Fruit fly (Drosophila melanogaster) whole organism, prepupa: ENCODE results near the gene CG3199.

Experiments used
- CG10631 ChIP-seq: fragments of 200-800 bp; sonication (Bioruptor generic); optimal IDR thresholded peaks from 2 replicates; lab custom pipeline; 2016; ENCODE audit warnings: missing biosample characterization, missing genetic modification characterization
- CG10669 ChIP-seq: fragments of 200-800 bp; sonication (Bioruptor generic); optimal IDR thresholded peaks from 3 replicates; lab custom pipeline; 2018; ENCODE audit warnings: missing biosample characterization, mild to moderate bottlenecking, missing genetic modification characterization, moderate library complexity
- CG11762 ChIP-seq: fragments of 200-800 bp; sonication (Bioruptor generic); optimal IDR thresholded peaks from 3 replicates; lab custom pipeline; 2016; ENCODE audit warnings: missing biosample characterization, missing genetic modification characterization; ENCODE audit not compliant: insufficient read depth
- CG11902 ChIP-seq: fragments of 200-800 bp; sonication (Bioruptor generic); optimal IDR thresholded peaks from 3 replicates; lab custom pipeline; 2016; ENCODE audit warnings: missing biosample characterization, missing genetic modification characterization
- CG15336 ChIP-seq: fragments of 200-800 bp; sonication (Bioruptor generic); IDR thresholded peaks from 2 replicates; pipeline ENCODE4 v1.3.6; 2022; ENCODE audit warnings: missing biosample characterization, missing genetic modification characterization
- CG1621 ChIP-seq: fragments of 200-800 bp; sonication (Bioruptor generic); optimal IDR thresholded peaks from 3 replicates; lab custom pipeline; 2018; ENCODE audit warnings: missing biosample characterization, mild to moderate bottlenecking, missing genetic modification characterization
- CG3032 ChIP-seq: fragments of 200-800 bp; optimal IDR thresholded peaks from 2 replicates; lab custom pipeline; 2019; ENCODE audit warnings: missing biosample characterization, mild to moderate bottlenecking, missing genetic modification characterization, moderate library complexity
- CG32006 ChIP-seq: fragments of 200-800 bp; sonication (Bioruptor generic); optimal IDR thresholded peaks from 3 replicates; lab custom pipeline; 2017; ENCODE audit warnings: missing biosample characterization, mild to moderate bottlenecking, missing genetic modification characterization
- CG34406 ChIP-seq: fragments of 200-800 bp; sonication (Bioruptor generic); optimal IDR thresholded peaks from 3 replicates; lab custom pipeline; 2016; ENCODE audit warnings: missing biosample characterization, missing genetic modification characterization
- CG3919 ChIP-seq: fragments of 200-800 bp; sonication (Bioruptor generic); optimal IDR thresholded peaks from 3 replicates; lab custom pipeline; 2016; ENCODE audit warnings: missing biosample characterization, missing genetic modification characterization
- CG6163 ChIP-seq: fragments of 200-800 bp; sonication (Bioruptor generic); IDR thresholded peaks from 3 replicates; pipeline ENCODE4 v1.3.6; 2022; ENCODE audit warnings: missing biosample characterization, missing genetic modification characterization
- CG6276 ChIP-seq: fragments of 200-800 bp; sonication (Bioruptor generic); optimal IDR thresholded peaks from 2 replicates; lab custom pipeline; 2017; ENCODE audit warnings: missing biosample characterization, mild to moderate bottlenecking, missing genetic modification characterization
- CG6808 ChIP-seq: fragments of 200-800 bp; sonication (Bioruptor generic); optimal IDR thresholded peaks from 3 replicates; lab custom pipeline; 2017; ENCODE audit warnings: missing biosample characterization, missing genetic modification characterization, mild to moderate bottlenecking, moderate library complexity, missing genetic modification reagents
- CG8119 ChIP-seq: fragments of 200-800 bp; sonication (Bioruptor generic); IDR thresholded peaks from 3 replicates; pipeline ENCODE4 v1.3.6; 2022; ENCODE audit warnings: missing biosample characterization, missing genetic modification characterization
- CG8632 ChIP-seq: fragments of 200-800 bp; sonication (Bioruptor generic); optimal IDR thresholded peaks from 3 replicates; lab custom pipeline; 2016; ENCODE audit warnings: missing biosample characterization, missing genetic modification characterization
- CG9139 ChIP-seq: fragments of 200-800 bp; sonication (Bioruptor generic); optimal IDR thresholded peaks from 3 replicates; lab custom pipeline; 2017; ENCODE audit warnings: missing biosample characterization, mild to moderate bottlenecking, missing genetic modification characterization
- Eip75B ChIP-seq: fragments of 200-800 bp; sonication (Bioruptor generic); optimal IDR thresholded peaks from 3 replicates; lab custom pipeline; 2016; ENCODE audit warnings: missing biosample characterization, missing genetic modification characterization
- Eip93F ChIP-seq: fragments of 200-800 bp; sonication (Bioruptor generic); optimal IDR thresholded peaks from 2 replicates; lab custom pipeline; 2016; ENCODE audit warnings: missing biosample characterization, mild to moderate bottlenecking, missing genetic modification characterization
- Gug ChIP-seq: fragments of 200-800 bp; sonication (Bioruptor generic); IDR thresholded peaks from 2 replicates; pipeline ENCODE4 v1.3.6; 2022; ENCODE audit warnings: missing biosample characterization, missing genetic modification characterization
- Hr4 ChIP-seq: fragments of 200-800 bp; sonication (Bioruptor generic); optimal IDR thresholded peaks from 3 replicates; lab custom pipeline; 2016; ENCODE audit warnings: missing biosample characterization, missing genetic modification characterization
- Met ChIP-seq: fragments of 200-800 bp; sonication (Bioruptor generic); optimal IDR thresholded peaks from 3 replicates; lab custom pipeline; 2016; ENCODE audit warnings: missing biosample characterization, missing genetic modification characterization
- OdsH ChIP-seq: fragments of 200-800 bp; sonication (Bioruptor generic); optimal IDR thresholded peaks from 3 replicates; lab custom pipeline; 2016; ENCODE audit warnings: missing biosample characterization, missing genetic modification characterization
- Sox102F ChIP-seq: fragments of 200-800 bp; sonication (Bioruptor generic); optimal IDR thresholded peaks from 2 replicates; lab custom pipeline; 2016; ENCODE audit warnings: missing biosample characterization, mild to moderate bottlenecking, missing genetic modification characterization
- Sox14 ChIP-seq: fragments of 200-800 bp; sonication (Bioruptor generic); optimal IDR thresholded peaks from 3 replicates; lab custom pipeline; 2016; ENCODE audit warnings: missing biosample characterization, missing genetic modification characterization
- achi ChIP-seq: fragments of 200-800 bp; sonication (Bioruptor generic); optimal IDR thresholded peaks from 3 replicates; lab custom pipeline; 2016; ENCODE audit warnings: missing biosample characterization, missing genetic modification characterization
- acj6 ChIP-seq: fragments of 200-800 bp; sonication (Bioruptor generic); optimal IDR thresholded peaks from 3 replicates; lab custom pipeline; 2016; ENCODE audit warnings: missing biosample characterization, missing genetic modification characterization
- cyc ChIP-seq: fragments of 200-800 bp; sonication (Bioruptor generic); optimal IDR thresholded peaks from 3 replicates; lab custom pipeline; 2016; ENCODE audit warnings: missing biosample characterization, missing genetic modification characterization
- esn ChIP-seq: fragments of 200-800 bp; sonication (Bioruptor generic); optimal IDR thresholded peaks from 2 replicates; lab custom pipeline; 2016; ENCODE audit warnings: missing biosample characterization, mild to moderate bottlenecking, missing genetic modification characterization, moderate library complexity
- fd59A ChIP-seq: fragments of 200-800 bp; sonication (Bioruptor generic); optimal IDR thresholded peaks from 2 replicates; lab custom pipeline; 2017; ENCODE audit warnings: missing biosample characterization, mild to moderate bottlenecking, missing genetic modification characterization, missing genetic modification reagents
- fkh ChIP-seq: fragments of 200-800 bp; sonication (Bioruptor generic); optimal IDR thresholded peaks from 3 replicates; lab custom pipeline; 2017; ENCODE audit warnings: missing biosample characterization, mild to moderate bottlenecking, missing genetic modification characterization, moderate library complexity
- net ChIP-seq: fragments of 200-800 bp; sonication (Bioruptor generic); optimal IDR thresholded peaks from 3 replicates; lab custom pipeline; 2016; ENCODE audit warnings: missing biosample characterization, missing genetic modification characterization
- pdm3 ChIP-seq: fragments of 200-800 bp; sonication (Bioruptor generic); optimal IDR thresholded peaks from 3 replicates; lab custom pipeline; 2016; ENCODE audit warnings: missing biosample characterization, missing genetic modification characterization
- salr ChIP-seq, 2 experiments: fragments of 200-800 bp; sonication (Bioruptor generic); optimal IDR thresholded peaks; 3 replicates each; lab custom pipeline; 2016 to 2018; ENCODE audit warnings: missing biosample characterization in 2 of 2, missing genetic modification characterization in 2 of 2, mild to moderate bottlenecking in 1 of 2
- spab ChIP-seq: fragments of 200-800 bp; sonication (Bioruptor generic); optimal IDR thresholded peaks from 2 replicates; lab custom pipeline; 2017; ENCODE audit warnings: missing biosample characterization, mild to moderate bottlenecking, missing genetic modification characterization, missing genetic modification reagents
- svp ChIP-seq: fragments of 200-800 bp; sonication (Bioruptor generic); peaks from one replicate; lab custom pipeline; 2016; ENCODE audit warnings: missing biosample characterization, missing genetic modification characterization
- topi ChIP-seq: fragments of 200-800 bp; sonication (Bioruptor generic); optimal IDR thresholded peaks from 3 replicates; lab custom pipeline; 2016; ENCODE audit warnings: missing biosample characterization, missing genetic modification characterization
- vri ChIP-seq: fragments of 200-800 bp; sonication (Bioruptor generic); optimal IDR thresholded peaks from 3 replicates; lab custom pipeline; 2016; ENCODE audit warnings: missing biosample characterization, mild to moderate bottlenecking, missing genetic modification characterization

CG3199 gene

DNA sequence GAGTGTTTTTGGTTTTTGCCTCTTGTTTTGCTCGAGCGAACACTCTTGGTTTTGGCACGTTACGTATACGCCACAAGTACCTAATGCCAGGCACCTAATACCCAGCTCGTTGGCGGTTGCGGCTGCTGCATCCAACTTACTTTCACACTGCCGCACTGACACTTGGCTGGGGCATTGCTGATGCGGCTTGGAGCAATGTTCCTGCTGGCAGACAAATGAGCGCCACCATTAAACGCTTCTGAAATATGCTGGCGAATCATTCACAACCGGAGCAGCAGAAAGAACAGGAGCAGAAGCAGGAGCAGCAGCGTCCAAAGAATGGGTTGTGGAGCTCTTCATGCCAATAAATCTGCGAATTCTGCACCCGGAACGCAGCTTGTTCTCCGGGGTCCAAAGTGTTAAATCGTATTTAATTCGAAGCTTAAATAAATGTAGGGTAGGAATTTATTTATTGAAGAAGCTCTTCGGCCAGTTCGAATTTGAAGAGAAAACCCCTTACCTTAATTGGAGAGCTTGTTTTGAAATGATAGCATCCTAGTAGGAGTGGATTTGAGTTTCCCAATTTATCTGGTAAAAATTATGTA, at the start of gene CG3199:
Gene CG3199, plus strand, starts transcription at position 534 of the 584 bp plus-strand sequence.
- TF ChIP-seq Eip93F (GFP tag; lab: Kevin White, UChicago) (no peak), CG11902 (GFP tag; lab: Kevin White, UChicago) (no peak), net (no peak), topi (no peak), salr (GFP tag; optimal IDR thresholded peaks at IDR 0.05; lab: Kevin White, UChicago) (no peak), esn (no peak), Met (no peak), vri (GFP tag; lab: Kevin White, UChicago) (no peak), Hr4 (GFP tag; lab: Kevin White, UChicago) (no peak), CG11762 (GFP tag; lab: Kevin White, UChicago) (no peak), CG8119 (GFP tag; lab: Robert Waterston, UW) (no peak), CG1621 (tag; lab: Kevin White, UChicago) (no peak), pdm3 (GFP tag; lab: Kevin White, UChicago) (no peak), fkh (no peak), CG32006 (GFP tag; lab: Kevin White, UChicago) (no peak), fd59A (no peak)

DNA sequence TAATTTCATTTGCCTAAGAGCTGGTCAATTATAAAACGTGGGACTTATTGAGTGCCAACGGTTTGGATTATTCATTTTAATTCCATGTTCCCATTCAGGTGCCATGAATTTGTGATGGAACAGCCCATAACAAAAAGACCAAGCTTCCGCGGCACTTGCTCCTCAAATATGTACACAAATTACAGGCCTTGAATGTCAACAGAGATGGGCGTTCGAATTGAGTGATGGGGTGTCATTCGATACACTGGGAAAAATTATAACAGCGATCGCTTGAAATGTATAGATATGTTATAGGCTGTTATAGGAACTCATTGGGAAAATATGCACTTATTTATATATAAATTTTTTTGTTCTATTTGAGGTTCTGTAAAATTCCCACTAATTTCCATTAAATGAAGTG, 46.4 kb upstream of the CG3199 start:
- TF ChIP-seq CG6163 (GFP tag; lab: Robert Waterston, UW) = no peak
- no peak for TF ChIP-seq CG1621 (tag; lab: Kevin White, UChicago)
- no peak for TF ChIP-seq Gug
- TF ChIP-seq OdsH = no peak
- TF ChIP-seq CG3919 = no peak
- no peak for TF ChIP-seq pdm3 (GFP tag; lab: Kevin White, UChicago)
- no peak for TF ChIP-seq CG6808 (GFP tag; lab: Kevin White, UChicago)
- no peak for TF ChIP-seq CG9139
- TF ChIP-seq acj6 = no peak
- no peak for TF ChIP-seq CG32006 (GFP tag; lab: Kevin White, UChicago)
- TF ChIP-seq CG6276 (GFP tag; lab: Kevin White, UChicago) = no peak
- TF ChIP-seq Sox14 = no peak
- no peak for TF ChIP-seq CG34406 (GFP tag; lab: Kevin White, UChicago)
- no peak for TF ChIP-seq svp (GFP tag; lab: Kevin White, UChicago)
- TF ChIP-seq CG3032 (tag; lab: Kevin White, UChicago) = no peak
- no peak for TF ChIP-seq CG15336 (GFP tag; lab: Robert Waterston, UW)

DNA sequence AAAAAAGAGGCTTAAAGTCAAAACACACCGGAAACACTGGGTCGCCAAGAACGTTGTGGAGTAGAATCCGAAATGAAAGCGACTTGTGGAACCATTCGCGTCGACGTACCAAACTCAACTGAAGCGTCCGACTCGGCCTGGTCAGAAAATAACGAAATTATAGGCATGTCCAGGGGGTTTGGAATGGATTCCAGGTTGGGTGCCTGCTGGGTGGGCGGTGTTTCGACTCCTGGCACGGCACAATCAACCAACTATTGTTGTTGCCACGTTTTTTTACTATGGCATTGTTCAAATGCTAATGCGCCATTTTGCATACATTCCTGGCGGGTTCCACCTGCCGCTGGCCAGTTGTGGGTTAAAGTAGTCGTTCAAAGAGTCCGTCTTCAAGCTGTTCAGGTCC, 44.2 kb upstream of the CG3199 start, which contains the start of gene Kif19A:
Gene Kif19A, minus strand, starts transcription at position 101 of the 400 bp plus-strand sequence.
- TF ChIP-seq fkh (no peak), Eip93F (GFP tag; lab: Kevin White, UChicago) (no peak), spab (no peak), CG8632 (GFP tag; lab: Kevin White, UChicago) (no peak), CG10669 (GFP tag; lab: Kevin White, UChicago) (no peak), achi (GFP tag; lab: Kevin White, UChicago) (no peak), CG6276 (GFP tag; lab: Kevin White, UChicago) (no peak), CG11762 (GFP tag; lab: Kevin White, UChicago) (no peak), CG10631 (GFP tag; lab: Kevin White, UChicago) (no peak), Sox102F (no peak), Eip75B (GFP tag; lab: Kevin White, UChicago) (no peak), cyc (no peak), pdm3 (GFP tag; lab: Kevin White, UChicago) (no peak)
